Worm (Caenorhabditis elegans): ENCODE results near the gene moc-3.

Gene moc-3

ce11 chrIV:8138984-8139383 is 8.6 kb downstream of the moc-3 start, which contains the start of gene pmk-3:
Gene pmk-3 (plus strand): TSS chrIV:8139219.
- TF ChIP-seq nhr-23 (tag; optimal IDR thresholded peaks at IDR 0.05) (peak; percentile 54), jun-1 (tag; optimal IDR thresholded peaks at IDR 0.05) (peak; percentile 11), unc-62 (GFP tag; optimal IDR thresholded peaks at IDR 0.05) (no peak), pha-4 (tag; optimal IDR thresholded peaks at IDR 0.05) (peak; percentile 9), nhr-43 (tag; optimal IDR thresholded peaks at IDR 0.05; ENCODE audit: poor library complexity, severe bottlenecking) (no peak), ceh-28 (tag; optimal IDR thresholded peaks at IDR 0.05) (peak; percentile 13), elt-2 (tag; optimal IDR thresholded peaks at IDR 0.05) (peak; percentile 61)

DNA sequence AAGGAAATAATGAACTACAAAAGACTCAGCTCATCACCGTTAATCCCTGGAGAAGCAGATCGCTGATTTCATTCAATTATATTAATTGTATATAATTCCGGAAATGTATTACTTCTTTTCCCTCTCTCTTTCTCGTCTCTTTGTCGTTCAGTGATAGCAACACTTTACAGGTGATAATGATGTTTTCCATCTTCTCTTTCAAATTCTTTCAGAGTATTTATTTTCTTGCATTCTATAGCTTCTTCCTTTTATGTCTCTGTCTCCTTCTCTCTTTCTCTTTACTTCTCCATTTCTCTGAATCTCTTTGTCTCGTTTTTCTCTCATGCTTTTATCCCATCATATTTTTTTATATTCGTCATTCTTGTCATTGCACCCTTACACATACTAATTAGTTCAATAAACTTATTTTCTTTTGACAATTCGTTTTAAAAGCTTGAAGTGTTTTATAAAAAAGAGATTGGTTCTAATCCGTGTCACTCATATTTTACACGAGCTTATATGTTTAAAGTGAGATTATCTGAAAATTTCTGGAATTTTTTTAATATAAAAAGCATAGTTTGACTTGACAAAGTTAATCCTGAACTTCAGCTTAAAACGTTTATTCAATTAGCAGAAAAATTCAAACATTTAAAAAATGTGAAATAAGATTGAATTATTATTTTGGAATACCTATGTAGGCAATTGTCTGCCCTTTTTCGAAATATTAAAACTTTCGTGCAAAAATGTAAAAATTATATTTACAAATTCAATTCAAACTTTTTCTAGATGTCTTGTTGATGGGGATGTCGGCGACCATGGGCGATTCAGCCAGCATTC is 12.6 kb downstream of the moc-3 start, which contains the start of gene pmk-2:
pmk-2 (plus strand) TSS at position 766 of the 816 bp plus-strand sequence.
- TF ChIP-seq elt-2 (tag; optimal IDR thresholded peaks at IDR 0.05) (peak; percentile 40), jun-1 (tag; optimal IDR thresholded peaks at IDR 0.05) (peak; percentile 3), ama-1 (optimal IDR thresholded peaks at IDR 0.05) (no peak), mdl-1 (tag; optimal IDR thresholded peaks at IDR 0.05) (no peak), skn-1 (tag; optimal IDR thresholded peaks at IDR 0.05) (peak; percentile 14), nfya-1 (tag; optimal IDR thresholded peaks at IDR 0.05; ENCODE audit: insufficient read depth) (peak; percentile 29)

DNA sequence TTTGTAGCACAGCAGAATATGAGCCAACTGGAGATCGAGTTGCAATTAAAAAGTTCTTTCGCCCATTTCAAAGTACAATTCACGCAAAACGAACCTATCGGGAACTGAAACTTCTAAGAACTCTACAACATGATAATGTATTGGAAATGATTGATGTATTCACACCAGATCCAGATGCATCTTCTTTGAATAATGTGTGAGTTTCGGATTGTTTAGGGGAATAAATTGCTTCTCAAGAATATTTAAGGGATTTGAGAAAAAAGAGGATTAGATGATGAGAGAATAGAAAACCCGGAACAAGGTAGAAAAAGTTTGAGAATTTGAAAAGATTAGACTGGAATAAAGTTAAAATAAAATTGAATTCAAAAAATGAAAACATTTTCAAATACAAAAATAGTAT is 14.0 kb downstream of the moc-3 start:
- TF ChIP-seq fkh-2 (tag; optimal IDR thresholded peaks at IDR 0.05) (no peak), aly-2 (tag; optimal IDR thresholded peaks at IDR 0.05) (no peak), nhr-25 (tag; optimal IDR thresholded peaks at IDR 0.05) (no peak), nhr-11 (tag; optimal IDR thresholded peaks at IDR 0.05) (no peak)

DNA sequence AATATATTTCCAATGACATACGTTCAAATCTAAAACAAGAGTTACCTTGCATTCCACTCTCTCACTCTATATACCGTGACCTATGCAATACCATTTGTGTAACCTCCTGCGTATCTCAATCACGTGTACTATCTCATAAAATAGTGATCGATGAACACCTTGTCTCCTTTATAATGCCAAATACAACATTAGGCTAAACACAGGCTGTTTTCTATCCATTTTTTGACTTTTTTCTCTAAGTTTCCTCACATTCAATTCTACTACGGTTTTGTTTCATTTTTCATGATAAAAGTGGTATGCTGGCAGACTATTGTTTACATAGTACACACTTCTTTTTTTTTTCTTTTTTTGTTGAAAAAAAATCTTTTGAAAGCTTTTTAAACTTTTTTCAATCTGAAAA is 15.9 kb downstream of the moc-3 start:
- TF ChIP-seq nfya-1 (tag; optimal IDR thresholded peaks at IDR 0.05; ENCODE audit: insufficient read depth) (peak; percentile 16), nhr-43 (tag; optimal IDR thresholded peaks at IDR 0.05; ENCODE audit: poor library complexity, severe bottlenecking) (no peak), pha-4 (tag; optimal IDR thresholded peaks at IDR 0.05) (peak; percentile 92), pqm-1 (tag; optimal IDR thresholded peaks at IDR 0.05) (peak; percentile 36), nhr-76 (tag; optimal IDR thresholded peaks at IDR 0.05) (no peak), nhr-23 (tag; optimal IDR thresholded peaks at IDR 0.05) (peak; percentile 46), elt-2 (tag; optimal IDR thresholded peaks at IDR 0.05) (peak; percentile 44), elt-3 (tag; optimal IDR thresholded peaks at IDR 0.05) (no peak), ceh-28 (tag; optimal IDR thresholded peaks at IDR 0.05) (peak; percentile 67), nhr-25 (tag; optimal IDR thresholded peaks at IDR 0.05) (peak; percentile 81), mdl-1 (tag; optimal IDR thresholded peaks at IDR 0.05) (peak; percentile 79)

ce11 chrIV:8148494-8148893 is 18.1 kb downstream of the moc-3 start, which contains the start of gene pmk-1:
Gene pmk-1 (plus strand): TSS chrIV:8148794.
- TF ChIP-seq ceh-82 (tag; optimal IDR thresholded peaks at IDR 0.05) (no peak), nhr-77 (tag; optimal IDR thresholded peaks at IDR 0.05) (no peak), ceh-16 (tag; optimal IDR thresholded peaks at IDR 0.05) (no peak)

DNA sequence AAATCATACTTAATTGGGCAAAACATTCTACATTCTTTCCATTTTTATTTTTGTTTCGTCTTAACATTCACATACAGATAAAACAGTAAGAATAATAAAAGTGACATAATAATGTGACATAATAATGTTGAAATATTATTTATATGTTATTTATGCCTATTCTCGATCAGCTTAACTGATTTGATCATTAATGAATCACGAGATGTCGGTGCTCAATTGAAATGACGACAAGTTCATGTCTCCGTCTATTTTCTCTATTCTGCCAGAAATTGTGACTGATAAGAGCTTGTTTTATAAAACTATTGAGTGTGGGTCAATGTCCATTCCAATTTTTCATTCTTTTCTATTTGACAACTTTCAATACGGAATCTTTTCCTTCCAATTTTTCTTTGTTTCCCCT is 21.4 kb downstream of the moc-3 start:
- peak; percentile 20 for TF ChIP-seq jun-1 (tag; optimal IDR thresholded peaks at IDR 0.05)
- TF ChIP-seq nhr-43 (tag; optimal IDR thresholded peaks at IDR 0.05; ENCODE audit: poor library complexity, severe bottlenecking), result no peak
- TF ChIP-seq pha-4 (tag; optimal IDR thresholded peaks at IDR 0.05), result peak; percentile 46
- no peak for TF ChIP-seq nhr-76 (tag; optimal IDR thresholded peaks at IDR 0.05)
- TF ChIP-seq elt-2 (tag; optimal IDR thresholded peaks at IDR 0.05), result peak; percentile 92
- peak; percentile 95 for TF ChIP-seq pqm-1 (tag; optimal IDR thresholded peaks at IDR 0.05)

DNA sequence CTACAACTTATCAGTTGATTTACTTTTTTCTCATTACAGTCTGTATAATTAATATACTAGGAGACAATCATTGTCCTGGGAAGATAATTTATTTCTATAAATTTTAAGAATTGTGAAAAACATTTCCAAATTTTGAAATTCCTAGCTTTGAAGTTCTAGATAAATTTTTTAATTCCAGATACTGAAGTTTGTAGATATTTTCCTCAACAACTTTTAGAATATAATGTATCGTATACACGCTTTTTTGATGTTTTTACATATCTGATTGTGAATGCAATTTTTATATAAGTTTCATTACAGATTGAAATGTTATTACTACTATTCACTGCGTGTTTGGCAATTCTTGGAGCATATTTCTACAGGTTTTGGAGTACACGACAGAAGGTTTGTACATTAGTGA is 21.8 kb downstream of the moc-3 start, which contains the start of gene faah-2:
faah-2 (plus strand) TSS at position 301 of the 400 bp plus-strand sequence.
- TF ChIP-seq daf-12 (tag; optimal IDR thresholded peaks at IDR 0.05), result no peak
- TF ChIP-seq nhr-25 (tag; optimal IDR thresholded peaks at IDR 0.05), result no peak
- TF ChIP-seq hmg-11 (tag; optimal IDR thresholded peaks at IDR 0.05), result no peak

DNA sequence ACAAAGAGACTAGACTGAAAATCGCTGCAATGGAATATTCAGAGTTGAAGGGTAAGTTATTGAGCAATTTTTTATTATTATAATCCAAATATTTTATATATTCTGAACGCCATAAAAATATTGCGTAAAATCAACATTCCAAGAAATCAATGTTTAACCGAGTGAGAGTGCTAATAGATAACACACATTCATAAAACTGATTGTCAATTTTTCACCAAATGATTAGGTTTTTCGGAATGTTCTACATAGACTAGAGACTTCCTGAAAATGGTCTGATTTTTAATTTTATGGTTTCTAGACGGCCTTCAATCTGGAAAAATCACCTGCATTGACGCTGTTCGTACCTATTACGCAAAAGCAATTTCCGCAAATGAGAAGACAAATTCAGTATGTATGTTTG is 22.3 kb downstream of the moc-3 start:
- TF ChIP-seq elt-2 (tag; optimal IDR thresholded peaks at IDR 0.05), result peak; percentile 54
- peak; percentile 57 for TF ChIP-seq pqm-1 (tag; optimal IDR thresholded peaks at IDR 0.05)
- no peak for TF ChIP-seq ceh-16 (tag; optimal IDR thresholded peaks at IDR 0.05)
